Worm (Caenorhabditis elegans) whole organism, young adult: ENCODE measurements around the gene nifk-1.

Source experiments
- B0019.2 ChIP-seq: fragments of 200-800 bp; sonication (Bioruptor generic); conservative IDR thresholded peaks from 2 replicates; pipeline ENCODE4 v1.3.6; 2022; ENCODE audit warnings: missing genetic modification reagents, missing genetic modification characterization, missing compliant biosample characterization
- B0336.3 ChIP-seq: fragments of 200-800 bp; sonication (Bioruptor generic); IDR thresholded peaks from 2 replicates; pipeline ENCODE4 v1.3.6; 2022; ENCODE audit warnings: missing genetic modification characterization, missing compliant biosample characterization
- C06A6.2 ChIP-seq: fragments of 200-800 bp; sonication (Bioruptor generic); conservative IDR thresholded peaks from 2 replicates; pipeline ENCODE4 v1.3.6; 2022; ENCODE audit warnings: missing genetic modification characterization, missing compliant biosample characterization
- C17E4.6 ChIP-seq: fragments of 200-800 bp; sonication (Bioruptor generic); IDR thresholded peaks from 2 replicates; pipeline ENCODE4 v1.3.6; 2022; ENCODE audit warnings: missing genetic modification reagents, missing genetic modification characterization, missing compliant biosample characterization
- D2030.7 ChIP-seq: fragments of 200-800 bp; sonication (Bioruptor generic); IDR thresholded peaks from 2 replicates; pipeline ENCODE4 v1.3.6; 2022; ENCODE audit warnings: missing genetic modification reagents, missing genetic modification characterization, missing compliant biosample characterization
- F10E7.11 ChIP-seq: sonication (generic microtip); optimal IDR thresholded peaks from 2 replicates; lab custom pipeline; 2017; ENCODE audit warnings: mild to moderate bottlenecking, missing genetic modification characterization, moderate library complexity, missing compliant biosample characterization
- F33H1.4 ChIP-seq: fragments of 200-800 bp; sonication (Bioruptor generic); IDR thresholded peaks from 2 replicates; pipeline ENCODE4 v1.3.6; 2022; ENCODE audit warnings: missing genetic modification reagents, missing genetic modification characterization, missing compliant biosample characterization
- F39B2.1 ChIP-seq: fragments of 200-800 bp; sonication (Bioruptor generic); IDR thresholded peaks from 2 replicates; pipeline ENCODE4 v1.3.6; 2022; ENCODE audit warnings: missing genetic modification reagents, missing genetic modification characterization, missing compliant biosample characterization
- F55B11.4 ChIP-seq: sonication (generic microtip); optimal IDR thresholded peaks from 2 replicates; lab custom pipeline; 2016; ENCODE audit warnings: missing compliant biosample characterization, missing genetic modification characterization, borderline replicate concordance; ENCODE audit not compliant: insufficient read depth
- K12H6.12 ChIP-seq: fragments of 200-800 bp; sonication (Bioruptor generic); optimal IDR thresholded peaks from 2 replicates; lab custom pipeline; 2018; ENCODE audit warnings: mild to moderate bottlenecking, missing genetic modification characterization, missing compliant biosample characterization
- T07F8.4 ChIP-seq: sonication (generic microtip); optimal IDR thresholded peaks from 2 replicates; lab custom pipeline; 2016; ENCODE audit warnings: mild to moderate bottlenecking, missing genetic modification characterization, moderate library complexity, missing compliant biosample characterization
- Y53F4B.3 ChIP-seq: fragments of 200-800 bp; sonication (Bioruptor generic); IDR thresholded peaks from 2 replicates; pipeline ENCODE4 v1.3.6; 2022; ENCODE audit warnings: missing genetic modification reagents, missing genetic modification characterization, missing compliant biosample characterization
- Y53G8AR.9 ChIP-seq: fragments of 200-800 bp; sonication (Bioruptor generic); conservative IDR thresholded peaks from 2 replicates; pipeline ENCODE4 v1.3.6; 2022; ENCODE audit warnings: missing genetic modification reagents, missing genetic modification characterization, missing compliant biosample characterization
- aptf-3 ChIP-seq: fragments of 200-800 bp; sonication (Bioruptor generic); IDR thresholded peaks from 2 replicates; pipeline ENCODE4 v1.3.6; 2022; ENCODE audit warnings: missing genetic modification characterization, missing compliant biosample characterization
- attf-5 ChIP-seq: fragments of 200-800 bp; sonication (Bioruptor generic); optimal IDR thresholded peaks from 2 replicates; lab custom pipeline; 2018; ENCODE audit warnings: mild to moderate bottlenecking, missing genetic modification characterization, missing compliant biosample characterization
- ccch-3 ChIP-seq: fragments of 200-800 bp; sonication (Bioruptor generic); optimal IDR thresholded peaks from 2 replicates; lab custom pipeline; 2018; ENCODE audit warnings: mild to moderate bottlenecking, missing genetic modification characterization, missing compliant biosample characterization
- cebp-1 ChIP-seq, 2 experiments: fragments of 200-800 bp in 1 of 2; sonication (Bioruptor generic) in 1 of 2; sonication (generic microtip) in 1 of 2; IDR thresholded peaks in 1 of 2; optimal IDR thresholded peaks in 1 of 2; 2 replicates each; pipeline versions ENCODE4 v1.3.6 to Lab custom; 2017 to 2022; ENCODE audit warnings: missing compliant biosample characterization in 2 of 2, missing genetic modification characterization in 2 of 2, mild to moderate bottlenecking in 1 of 2, missing genetic modification reagents in 1 of 2, moderate library complexity in 1 of 2
- ceh-58 ChIP-seq: fragments of 200-800 bp; sonication (Bioruptor generic); IDR thresholded peaks from 2 replicates; pipeline ENCODE4 v1.3.6; 2022; ENCODE audit warnings: missing genetic modification characterization, missing compliant biosample characterization
- ceh-91 ChIP-seq: fragments of 200-800 bp; sonication (Bioruptor generic); IDR thresholded peaks from 2 replicates; pipeline ENCODE4 v1.3.6; 2022; ENCODE audit warnings: missing genetic modification reagents, missing genetic modification characterization, missing compliant biosample characterization
- chd-7 ChIP-seq: sonication (generic microtip); optimal IDR thresholded peaks from 2 replicates; lab custom pipeline; 2016; ENCODE audit warnings: mild to moderate bottlenecking, missing genetic modification characterization, moderate library complexity, missing compliant biosample characterization
- dox-1 ChIP-seq: fragments of 200-800 bp; sonication (Bioruptor generic); IDR thresholded peaks from 2 replicates; pipeline ENCODE4 v1.3.6; 2022; ENCODE audit warnings: missing genetic modification reagents, missing genetic modification characterization, missing compliant biosample characterization
- egl-44 ChIP-seq: fragments of 200-800 bp; sonication (Bioruptor generic); IDR thresholded peaks from 2 replicates; pipeline ENCODE4 v1.3.6; 2022; ENCODE audit warnings: missing genetic modification reagents, missing genetic modification characterization, missing compliant biosample characterization
- ets-4 ChIP-seq: fragments of 200-800 bp; sonication (Bioruptor generic); optimal IDR thresholded peaks from 2 replicates; lab custom pipeline; 2018; ENCODE audit warnings: mild to moderate bottlenecking, missing genetic modification characterization, missing compliant biosample characterization
- fkh-3 ChIP-seq: sonication (generic microtip); optimal IDR thresholded peaks from 2 replicates; lab custom pipeline; 2016; ENCODE audit warnings: mild to moderate bottlenecking, missing genetic modification characterization, missing compliant biosample characterization
- hlh-26 ChIP-seq: fragments of 200-800 bp; sonication (Bioruptor generic); conservative IDR thresholded peaks from 2 replicates; pipeline ENCODE4 v1.3.6; 2022; ENCODE audit warnings: missing genetic modification reagents, missing genetic modification characterization, missing compliant biosample characterization
- hsf-1 ChIP-seq: fragments of 200-800 bp; sonication (Bioruptor generic); IDR thresholded peaks from 2 replicates; pipeline ENCODE4 v1.3.6; 2022; ENCODE audit warnings: missing genetic modification reagents, missing genetic modification characterization, missing compliant biosample characterization
- let-607 ChIP-seq, 2 experiments: fragments of 200-800 bp in 1 of 2; sonication (Bioruptor generic) in 1 of 2; sonication (generic microtip) in 1 of 2; optimal IDR thresholded peaks; 2 replicates each; lab custom pipeline; 2016 to 2018; ENCODE audit warnings: mild to moderate bottlenecking in 2 of 2, missing compliant biosample characterization in 2 of 2, missing genetic modification characterization in 2 of 2, moderate library complexity in 2 of 2, missing genotype in 1 of 2
- lin-54 ChIP-seq: fragments of 200-800 bp; sonication (Bioruptor generic); optimal IDR thresholded peaks from 2 replicates; lab custom pipeline; 2018; ENCODE audit warnings: mild to moderate bottlenecking, missing genetic modification characterization, missing compliant biosample characterization
- lsl-1 ChIP-seq: fragments of 200-800 bp; sonication (Bioruptor generic); optimal IDR thresholded peaks from 2 replicates; lab custom pipeline; 2018; ENCODE audit warnings: mild to moderate bottlenecking, missing genetic modification characterization, moderate library complexity, missing compliant biosample characterization
- madf-6 ChIP-seq: fragments of 200-800 bp; sonication (Bioruptor generic); IDR thresholded peaks from 2 replicates; pipeline ENCODE4 v1.3.6; 2022; ENCODE audit warnings: missing genetic modification reagents, missing genetic modification characterization, missing compliant biosample characterization
- mcd-1 ChIP-seq: fragments of 200-800 bp; sonication (Bioruptor generic); IDR thresholded peaks from 2 replicates; pipeline ENCODE4 v1.3.6; 2022; ENCODE audit warnings: missing genetic modification reagents, missing genetic modification characterization, missing compliant biosample characterization
- mes-4 ChIP-seq: sonication (generic microtip); optimal IDR thresholded peaks from 2 replicates; lab custom pipeline; 2016; ENCODE audit warnings: missing genotype, missing genetic modification characterization, missing compliant biosample characterization
- nfya-2 ChIP-seq: fragments of 200-800 bp; sonication (Bioruptor generic); IDR thresholded peaks from 2 replicates; pipeline ENCODE4 v1.3.6; 2022; ENCODE audit warnings: missing genetic modification reagents, missing genetic modification characterization, missing compliant biosample characterization
- nhr-27 ChIP-seq: fragments of 200-800 bp; sonication (Bioruptor generic); optimal IDR thresholded peaks from 2 replicates; lab custom pipeline; 2018; ENCODE audit warnings: mild to moderate bottlenecking, missing genetic modification characterization, moderate library complexity, missing compliant biosample characterization
- pha-4 ChIP-seq: fragments of 150-350 bp; sonication (generic microtip); optimal IDR thresholded peaks from 2 replicates; lab custom pipeline; 2014; ENCODE audit warnings: missing biosample characterization, missing genetic modification reagents, missing genetic modification characterization
- rpc-1 ChIP-seq, 2 experiments: fragments of 150-350 bp in 1 of 2; sonication (generic microtip) in 1 of 2; optimal IDR thresholded peaks; 2 replicates each; lab custom pipeline; 2014 to 2018; ENCODE audit warnings: missing biosample characterization in 1 of 2, missing genetic modification characterization in 1 of 2, missing genetic modification reagents in 1 of 2, missing genotype in 1 of 2
- snpc-1.3 ChIP-seq: sonication (generic microtip); optimal IDR thresholded peaks from 2 replicates; lab custom pipeline; 2017; ENCODE audit warnings: missing genetic modification characterization, mild to moderate bottlenecking, missing compliant biosample characterization, antibody characterized with exemption, moderate library complexity, missing genotype, missing genetic modification reagents; ENCODE audit not compliant: insufficient read depth
- tlf-1 ChIP-seq: fragments of 200-800 bp; sonication (Bioruptor generic); optimal IDR thresholded peaks from 2 replicates; lab custom pipeline; 2018; ENCODE audit warnings: mild to moderate bottlenecking, missing genetic modification characterization, missing compliant biosample characterization
- unc-62 ChIP-seq: fragments of 150-350 bp; optimal IDR thresholded peaks from 2 replicates; lab custom pipeline; 2014; ENCODE audit warnings: missing biosample characterization, missing genetic modification reagents, missing genetic modification characterization
- ztf-22 ChIP-seq: fragments of 200-800 bp; sonication (Bioruptor generic); optimal IDR thresholded peaks from 2 replicates; lab custom pipeline; 2018; ENCODE audit warnings: mild to moderate bottlenecking, missing genetic modification characterization, moderate library complexity, missing compliant biosample characterization
- ztf-26 ChIP-seq: sonication (generic microtip); optimal IDR thresholded peaks from 2 replicates; lab custom pipeline; 2017; ENCODE audit warnings: missing genetic modification characterization, missing compliant biosample characterization

Gene nifk-1

ce11 chrIII:4715088-4715487 is 22.0 kb upstream of the nifk-1 start, which contains the start of gene him-18:
him-18 (minus strand) TSS chrIII:4715188.
- TF ChIP-seq C17E4.6 (GFP tag; lab: Robert Waterston, UW) (no peak), F39B2.1 (no peak), nhr-27 (tag; lab: Kevin White, UChicago) (no peak), mes-4 (tag; lab: Kevin White, UChicago) (no peak), chd-7 (tag; lab: Kevin White, UChicago) (no peak), ztf-26 (tag; lab: Kevin White, UChicago) (no peak)
- TF ChIP-seq, all 124 proteins: peak for 0

- TF ChIP-seq ztf-22 (GFP tag; lab: Kevin White, UChicago) (no peak), egl-44 (no peak), D2030.7 (GFP tag; lab: Robert Waterston, UW) (no peak), hlh-26 (GFP tag; lab: Robert Waterston, UW) (no peak), unc-62 (GFP tag; lab: Kevin White, UChicago) (no peak), nfya-2 (GFP tag; lab: Robert Waterston, UW) (no peak), let-607 (tag; optimal IDR thresholded peaks at IDR 0.05; lab: Kevin White, UChicago) (no peak), C06A6.2 (no peak), B0336.3 (GFP tag; lab: Robert Waterston, UW) (no peak), rpc-1 (optimal IDR thresholded peaks at IDR 0.05; lab: Kevin White, UChicago) (no peak), rpc-1 (tag; optimal IDR thresholded peaks at IDR 0.05; lab: Kevin White, UChicago) (no peak), F55B11.4 (no peak), attf-5 (no peak), pha-4 (tag; lab: Kevin White, UChicago) (no peak), F10E7.11 (tag; lab: Kevin White, UChicago) (no peak), hsf-1 (GFP tag; lab: Robert Waterston, UW) (no peak), cebp-1 (GFP tag; IDR thresholded peaks at IDR 0.05; lab: Robert Waterston, UW) (no peak), cebp-1 (tag; optimal IDR thresholded peaks at IDR 0.05; lab: Kevin White, UChicago) (no peak)
Observed at ce11 chrIII:4708909-4709308, 15.8 kb upstream of the nifk-1 start, which contains the start of gene T04A8.18. T04A8.18 (plus strand) TSS chrIII:4709209.

ce11 chrIII:4706678-4707077 is 13.6 kb upstream of the nifk-1 start, which contains the start of gene T04A8.13:
T04A8.13 (plus strand) TSS chrIII:4706978.
- TF ChIP-seq ceh-91 (GFP tag; lab: Robert Waterston, UW) (no peak), lin-54 (GFP tag; lab: Kevin White, UChicago) (no peak), snpc-1.3 (tag; lab: Kevin White, UChicago) (no peak), K12H6.12 (tag; lab: Kevin White, UChicago) (no peak), B0336.3 (GFP tag; lab: Robert Waterston, UW) (no peak), Y53G8AR.9 (GFP tag; lab: Robert Waterston, UW) (no peak), ccch-3 (GFP tag; lab: Kevin White, UChicago) (no peak), ets-4 (no peak)

ce11 chrIII:4705207-4705606 is 12.1 kb upstream of the nifk-1 start, which contains the start of gene pgap-2:
pgap-2 (plus strand) TSS chrIII:4705507.
- TF ChIP-seq nhr-27 (tag; lab: Kevin White, UChicago) (no peak), madf-6 (GFP tag; lab: Robert Waterston, UW) (no peak)

- TF ChIP-seq dox-1 (GFP tag; lab: Robert Waterston, UW) (no peak), ceh-58 (GFP tag; lab: Robert Waterston, UW) (no peak), tlf-1 (GFP tag; lab: Kevin White, UChicago) (no peak), aptf-3 (GFP tag; lab: Robert Waterston, UW) (no peak), Y53F4B.3 (no peak), T07F8.4 (tag; lab: Kevin White, UChicago) (no peak), ets-4 (no peak), lsl-1 (GFP tag; lab: Kevin White, UChicago) (peak; percentile 24), chd-7 (tag; lab: Kevin White, UChicago) (no peak), F33H1.4 (peak; percentile 14; the same call in 1 of the 2 replicates), fkh-3 (tag; lab: Kevin White, UChicago) (no peak), B0019.2 (GFP tag; lab: Robert Waterston, UW) (no peak), mcd-1 (GFP tag; lab: Robert Waterston, UW) (peak; percentile 51; the same call in 1 of the 2 replicates)
Observed at ce11 chrIII:4703932-4704454, 10.9 kb upstream of the nifk-1 start, which contains the start of the genes clp-2 and mrpl-16. clp-2 (minus strand) TSS chrIII:4704025. mrpl-16 (plus strand) TSS chrIII:4704404.
